Fruit fly (Drosophila melanogaster): Measurements from ENCODE around the gene CG8519.

CG8519 gene

DNA sequence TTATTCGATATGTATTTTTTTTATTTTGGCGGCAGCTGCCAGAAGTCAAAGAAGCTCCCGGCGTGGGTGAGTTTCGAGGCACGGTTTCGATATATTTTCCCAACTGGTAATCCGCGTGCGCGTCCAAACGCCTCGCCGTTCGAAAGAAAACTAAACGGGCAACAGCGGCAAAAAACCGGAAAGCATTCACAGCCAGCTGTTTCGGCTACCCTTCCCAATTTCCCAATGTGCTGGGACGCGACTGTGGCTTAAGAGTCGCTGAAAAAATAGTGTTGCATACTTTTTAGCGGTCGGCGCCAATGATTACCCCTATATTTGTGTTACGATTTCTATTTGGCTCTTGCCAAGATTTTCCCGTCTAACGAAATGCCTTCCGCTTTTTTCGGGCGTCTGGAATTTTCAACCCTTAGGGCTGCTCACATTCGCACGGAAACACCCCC lies 1.3 kb upstream of the CG8519 start, which contains the start of gene SP1173 (continued):
- TF ChIP-seq CG15269 (tag; optimal IDR thresholded peaks at IDR 0.05): peak; percentile 26
- peak; percentile 31 for TF ChIP-seq CG8924 (tag; optimal IDR thresholded peaks at IDR 0.05)
- TF ChIP-seq nerfin-1 (tag; optimal IDR thresholded peaks at IDR 0.05): peak; percentile 96
- TF ChIP-seq H15 (GFP tag; IDR thresholded peaks at IDR 0.05): no peak
- peak; percentile 33 for TF ChIP-seq CG7745 (tag; optimal IDR thresholded peaks at IDR 0.05)
- TF ChIP-seq odd (GFP tag; optimal IDR thresholded peaks at IDR 0.05): no peak
- TF ChIP-seq CG15601 (tag; optimal IDR thresholded peaks at IDR 0.05): peak; percentile 8
- peak; percentile 50; the same call in 1 of the 2 replicates for TF ChIP-seq E2f1 (GFP tag; IDR thresholded peaks at IDR 0.05)
- peak; percentile 24 for TF ChIP-seq pb (GFP tag; optimal IDR thresholded peaks at IDR 0.05)
- no peak for TF ChIP-seq fd102C (GFP tag; optimal IDR thresholded peaks at IDR 0.05)
- peak; percentile 31 for TF ChIP-seq Dad (GFP tag; optimal IDR thresholded peaks at IDR 0.05)
- peak; percentile 55; the same call in 1 of the 2 replicates for TF ChIP-seq amos (GFP tag; IDR thresholded peaks at IDR 0.05; ENCODE audit: partially characterized antibody)
- peak; percentile 30 for TF ChIP-seq nom (GFP tag; optimal IDR thresholded peaks at IDR 0.05)
- no peak for TF ChIP-seq CG4404 (GFP tag; IDR thresholded peaks at IDR 0.05)
- TF ChIP-seq ro (GFP tag; IDR thresholded peaks at IDR 0.05): no peak
- no peak for TF ChIP-seq CG13123 (GFP tag; optimal IDR thresholded peaks at IDR 0.05)
- peak; percentile 40 for TF ChIP-seq Lhr (GFP tag; optimal IDR thresholded peaks at IDR 0.05)
- peak; percentile 48 for TF ChIP-seq Side (GFP tag; optimal IDR thresholded peaks at IDR 0.05)
- peak; percentile 22 for TF ChIP-seq nmo (GFP tag; optimal IDR thresholded peaks at IDR 0.05)
- no peak for TF ChIP-seq CG8290 (GFP tag; optimal IDR thresholded peaks at IDR 0.05)
- peak; percentile 45 to 76 for TF ChIP-seq CG8290 (tag; optimal IDR thresholded peaks at IDR 0.05)
- TF ChIP-seq CG11398 (GFP tag; optimal IDR thresholded peaks at IDR 0.05): no peak
- peak in 1 of 2 experiments; percentile 48 for TF ChIP-seq insv (GFP tag; optimal IDR thresholded peaks at IDR 0.05)
- TF ChIP-seq ci (GFP tag; IDR thresholded peaks at IDR 0.05): peak; percentile 87
- TF ChIP-seq B-H2 (GFP tag; optimal IDR thresholded peaks at IDR 0.05): peak; percentile 69
- peak; percentile 34; the same call in 1 of the 2 replicates for TF ChIP-seq ttk (GFP tag; IDR thresholded peaks at IDR 0.05)
- peak; percentile 75 for TF ChIP-seq Atf6 (GFP tag; IDR thresholded peaks at IDR 0.05)
- TF ChIP-seq C15 (GFP tag; IDR thresholded peaks at IDR 0.05): 0 out of 3 replicates have a peak, but pooled peaks have one; percentile 46
- TF ChIP-seq Ets65A (GFP tag): no peak
- peak; percentile 70 for TF ChIP-seq oc (tag; optimal IDR thresholded peaks at IDR 0.05)
- TF ChIP-seq sna (GFP tag; IDR thresholded peaks at IDR 0.05; ENCODE audit: partially characterized antibody): peak; percentile 68
- peak; percentile 72 for TF ChIP-seq abd-A (tag; optimal IDR thresholded peaks at IDR 0.05)
- peak; percentile 27; the same call in 1 of the 3 replicates for TF ChIP-seq CG34224 (GFP tag; IDR thresholded peaks at IDR 0.05; ENCODE audit: partially characterized antibody)
- TF ChIP-seq zen (tag; optimal IDR thresholded peaks at IDR 0.05): no peak
- TF ChIP-seq Eip74EF (GFP tag; optimal IDR thresholded peaks at IDR 0.05): peak in 1 of 2 experiments; percentile 52
- TF ChIP-seq twi (tag; optimal IDR thresholded peaks at IDR 0.05): peak; percentile 16
- peak; percentile 61 for TF ChIP-seq Deaf1 (tag; optimal IDR thresholded peaks at IDR 0.05)
- peak; percentile 55; the same call in 1 of the 2 replicates for TF ChIP-seq Adf1 (GFP tag; IDR thresholded peaks at IDR 0.05)
- peak; percentile 45 for TF ChIP-seq scrt (GFP tag; optimal IDR thresholded peaks at IDR 0.05)
- peak; percentile 22 for TF ChIP-seq CG3407 (GFP tag; optimal IDR thresholded peaks at IDR 0.05)
- TF ChIP-seq unc-4 (GFP tag; IDR thresholded peaks at IDR 0.05; ENCODE audit: partially characterized antibody): peak; percentile 54
- peak; percentile 97 for TF ChIP-seq Jarid2 (GFP tag; optimal IDR thresholded peaks at IDR 0.05)
- TF ChIP-seq CG6854 (GFP tag; optimal IDR thresholded peaks at IDR 0.05): no peak
- no peak for TF ChIP-seq CG33557 (GFP tag; optimal IDR thresholded peaks at IDR 0.05)
- TF ChIP-seq CG6272 (GFP tag; IDR thresholded peaks at IDR 0.05): 0 out of 2 replicates have a peak, but pooled peaks have one; percentile 22
- peak; percentile 35 for TF ChIP-seq Fer3 (tag; optimal IDR thresholded peaks at IDR 0.05)
- no peak for TF ChIP-seq CG4424 (GFP tag; optimal IDR thresholded peaks at IDR 0.05)
- peak; percentile 9 for TF ChIP-seq HmgD (GFP tag; optimal IDR thresholded peaks at IDR 0.05)
- TF ChIP-seq CG15073 (GFP tag; optimal IDR thresholded peaks at IDR 0.05): peak; percentile 100
- peak; percentile 38 for TF ChIP-seq sug (tag; optimal IDR thresholded peaks at IDR 0.05)

All from whole organism, embryonic.